Fruit fly (Drosophila melanogaster): ENCODE measurements around the gene bru1.

The bru1 gene

DNA sequence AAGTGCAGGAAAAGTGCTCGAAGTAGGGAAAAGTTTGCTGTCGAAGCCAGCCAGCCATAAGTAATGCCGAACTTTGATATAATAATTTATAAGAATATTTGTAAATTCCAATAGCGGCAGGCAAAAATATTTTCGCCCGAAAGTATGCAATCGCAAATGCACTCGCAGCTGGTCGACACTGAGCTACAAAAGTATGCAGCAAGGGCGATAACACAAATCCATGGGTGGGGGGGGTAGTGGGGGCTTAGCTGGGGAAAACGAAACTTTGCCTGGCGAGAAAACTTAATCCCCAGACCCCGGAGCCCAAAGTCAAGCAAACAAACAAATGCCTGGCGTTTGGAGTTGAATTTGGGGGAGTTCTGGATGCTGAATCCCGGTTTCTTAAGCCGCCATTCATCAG is 166.9 kb downstream of the bru1 start:
- TF ChIP-seq Myc (optimal IDR thresholded peaks at IDR 0.05) (peak; percentile 23), OdsH (GFP tag; optimal IDR thresholded peaks at IDR 0.05) (no peak), N (GFP tag; optimal IDR thresholded peaks at IDR 0.05) (peak; percentile 29), Vsx2 (GFP tag; optimal IDR thresholded peaks at IDR 0.05; ENCODE audit: partially characterized antibody) (no peak), brk (GFP tag; optimal IDR thresholded peaks at IDR 0.05) (no peak)

DNA sequence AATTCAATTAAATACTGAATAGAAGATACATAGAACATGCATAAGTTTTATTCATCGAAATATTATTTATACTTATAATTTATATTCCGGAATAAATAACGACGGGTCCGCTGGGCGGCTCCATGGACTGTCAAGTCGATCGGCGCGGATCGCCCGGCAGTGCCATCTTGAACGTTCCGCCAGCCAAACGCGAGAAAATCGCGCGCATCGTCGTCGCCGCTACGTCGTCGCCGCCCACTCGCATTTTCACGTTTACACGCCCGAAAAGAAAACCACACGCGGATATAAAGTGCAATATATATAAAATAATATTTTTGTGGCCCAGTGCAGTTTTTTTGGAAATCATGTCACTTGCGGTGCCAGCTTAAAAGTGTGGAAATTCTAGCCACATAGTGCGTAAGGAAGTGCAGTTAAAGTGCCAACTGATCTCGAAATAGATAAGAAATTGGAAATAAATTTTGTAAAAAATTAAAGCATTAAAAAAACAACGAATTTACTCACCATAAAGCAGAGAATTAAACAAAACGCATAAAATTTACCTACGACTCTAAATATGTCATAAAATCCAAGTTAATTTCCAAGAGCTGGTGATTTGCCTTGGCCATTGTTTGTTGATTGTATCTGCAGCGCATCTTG is 168.9 kb downstream of the bru1 start, which contains the start of the genes bru2 and CG43813:
Gene bru2, plus strand, starts transcription at position 586 of the 636 bp plus-strand sequence.
Gene CG43813, minus strand, starts transcription at position 633 of the 636 bp plus-strand sequence.
- TF ChIP-seq Hr83 (GFP tag; optimal IDR thresholded peaks at IDR 0.05; ENCODE audit: poor library complexity, severe bottlenecking), result no peak
- TF ChIP-seq usp (GFP tag; optimal IDR thresholded peaks at IDR 0.05), result no peak
- no peak for TF ChIP-seq Abd-B (GFP tag; optimal IDR thresholded peaks at IDR 0.05)

DNA sequence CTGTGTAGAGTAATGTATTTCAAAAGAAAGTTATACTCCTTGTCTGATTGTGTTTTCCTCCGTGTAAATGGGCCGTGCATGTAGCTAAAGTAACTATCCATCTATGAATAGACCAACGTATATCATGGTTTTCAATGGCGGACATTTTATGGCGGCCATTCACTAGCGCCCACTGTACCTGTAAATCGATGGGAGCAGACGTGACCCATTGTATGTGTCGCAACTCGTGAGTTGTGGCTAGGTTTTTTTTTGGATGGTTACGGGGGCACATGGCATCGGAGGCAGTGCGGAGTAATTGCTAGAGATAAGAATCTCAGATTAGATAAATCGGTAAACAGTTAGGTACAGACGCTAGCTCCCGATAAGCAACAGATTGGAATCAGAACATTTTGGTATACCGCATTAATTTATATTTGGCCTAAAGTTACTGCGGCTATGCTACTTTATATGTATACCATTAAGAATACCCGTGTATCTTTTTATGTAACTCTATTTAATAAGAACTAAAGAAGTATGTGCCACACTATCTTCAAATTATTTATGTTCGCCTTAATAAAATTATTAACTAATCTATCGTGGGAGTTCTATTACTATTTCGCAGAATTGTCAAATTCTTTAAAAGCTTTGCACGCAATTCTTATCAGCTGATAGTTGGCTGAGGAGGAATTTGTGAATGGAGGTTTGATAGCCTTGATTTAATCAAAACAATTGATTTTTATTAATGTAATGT is 171.5 kb downstream of the bru1 start:
- TF ChIP-seq CrebA (GFP tag; optimal IDR thresholded peaks at IDR 0.05; ENCODE audit: borderline replicate concordance) (peak; percentile 12), usp (GFP tag; optimal IDR thresholded peaks at IDR 0.05) (no peak), dmrt93B (GFP tag; optimal IDR thresholded peaks at IDR 0.05) (no peak)

DNA sequence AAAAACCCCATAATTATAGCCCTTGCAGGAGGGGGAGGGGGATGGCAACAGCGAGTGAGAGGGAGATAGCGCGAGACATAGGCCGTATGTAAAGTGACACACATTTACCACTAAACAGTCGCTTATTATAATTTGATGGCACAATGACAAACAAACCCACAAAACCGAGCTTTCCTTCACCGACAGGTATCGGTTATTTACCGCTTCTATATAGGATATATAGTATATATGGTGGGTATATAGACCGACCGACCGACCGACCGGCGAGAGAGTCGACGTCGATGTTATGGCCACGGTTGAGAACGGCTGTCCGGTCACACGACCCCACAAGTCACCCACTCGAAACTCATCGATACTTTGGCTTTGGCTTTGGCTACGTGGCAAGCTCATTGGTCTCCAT is 172.2 kb downstream of the bru1 start:
- TF ChIP-seq CG32264 (GFP tag; optimal IDR thresholded peaks at IDR 0.05) (no peak), Mio (GFP tag; optimal IDR thresholded peaks at IDR 0.05) (no peak), tai (GFP tag; optimal IDR thresholded peaks at IDR 0.05) (no peak), Jra (GFP tag; optimal IDR thresholded peaks at IDR 0.05) (no peak), pan (optimal IDR thresholded peaks at IDR 0.05) (no peak), CrebA (GFP tag; optimal IDR thresholded peaks at IDR 0.05; ENCODE audit: borderline replicate concordance) (no peak), sage (GFP tag; optimal IDR thresholded peaks at IDR 0.05) (no peak), Hr78 (GFP tag; optimal IDR thresholded peaks at IDR 0.05) (no peak), dl (GFP tag; optimal IDR thresholded peaks at IDR 0.05; ENCODE audit: insufficient read depth in 1 of 2, partially characterized antibody in 2 of 2) (no peak), h (GFP tag; optimal IDR thresholded peaks at IDR 0.05) (no peak), jim (GFP tag; optimal IDR thresholded peaks at IDR 0.05) (no peak), Abd-B (GFP tag; optimal IDR thresholded peaks at IDR 0.05) (no peak), HLH106 (tag; optimal IDR thresholded peaks at IDR 0.05) (no peak), Hr83 (GFP tag; optimal IDR thresholded peaks at IDR 0.05; ENCODE audit: poor library complexity, severe bottlenecking) (no peak), CG9705 (GFP tag; optimal IDR thresholded peaks at IDR 0.05) (no peak)

DNA sequence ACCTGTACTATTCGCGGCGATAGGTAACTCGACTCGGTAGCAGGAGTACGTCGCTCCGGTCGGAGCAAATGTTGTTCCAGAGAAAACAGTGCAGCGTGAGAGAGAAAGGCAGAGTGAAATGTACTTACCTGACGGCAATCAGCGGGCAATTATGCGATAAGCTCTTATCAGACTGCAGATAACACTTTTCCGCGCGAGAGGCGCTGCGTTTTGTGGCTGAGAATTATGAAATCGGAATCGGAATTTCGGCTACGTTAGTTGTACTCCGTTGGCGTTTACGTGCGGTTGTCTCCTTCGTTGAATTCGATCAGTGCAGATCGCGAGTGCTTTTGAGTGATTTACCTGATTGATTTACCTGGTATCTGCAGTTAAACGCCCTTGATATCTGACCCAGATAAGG is 173.1 kb downstream of the bru1 start:
- no peak for TF ChIP-seq OdsH (GFP tag; optimal IDR thresholded peaks at IDR 0.05)
- TF ChIP-seq pan (optimal IDR thresholded peaks at IDR 0.05), result no peak
- no peak for TF ChIP-seq Hnf4 (GFP tag; optimal IDR thresholded peaks at IDR 0.05)
- TF ChIP-seq Dif (GFP tag; optimal IDR thresholded peaks at IDR 0.05; ENCODE audit: partially characterized antibody), result peak; percentile 76
- no peak for TF ChIP-seq N (GFP tag; optimal IDR thresholded peaks at IDR 0.05)
- TF ChIP-seq Jra (GFP tag; optimal IDR thresholded peaks at IDR 0.05), result no peak
- peak; percentile 13 for TF ChIP-seq Rel (GFP tag; optimal IDR thresholded peaks at IDR 0.05)
- peak; percentile 23 for TF ChIP-seq Rel (tag; optimal IDR thresholded peaks at IDR 0.05)
- TF ChIP-seq Vsx2 (GFP tag; optimal IDR thresholded peaks at IDR 0.05; ENCODE audit: partially characterized antibody), result peak; percentile 1
- TF ChIP-seq dl (GFP tag; optimal IDR thresholded peaks at IDR 0.05; ENCODE audit: insufficient read depth in 1 of 2, partially characterized antibody in 2 of 2), result peak; percentile 43 to 79
- TF ChIP-seq Hr83 (GFP tag; optimal IDR thresholded peaks at IDR 0.05; ENCODE audit: poor library complexity, severe bottlenecking), result peak; percentile 39
- TF ChIP-seq dsf (GFP tag; optimal IDR thresholded peaks at IDR 0.05; ENCODE audit: borderline replicate concordance), result no peak
- TF ChIP-seq CrebA (GFP tag; optimal IDR thresholded peaks at IDR 0.05; ENCODE audit: borderline replicate concordance), result peak; percentile 16
- peak; percentile 46 for TF ChIP-seq h (GFP tag; optimal IDR thresholded peaks at IDR 0.05)
- no peak for TF ChIP-seq Myc (optimal IDR thresholded peaks at IDR 0.05)
- peak; percentile 1 for TF ChIP-seq br (GFP tag; optimal IDR thresholded peaks at IDR 0.05)
- no peak for TF ChIP-seq jim (GFP tag; optimal IDR thresholded peaks at IDR 0.05)
